Fruit fly (Drosophila melanogaster): ENCODE results near the gene CG42740.
A peak's percentile ranks its signal among the peaks of the same experiment; 100 is the strongest.

The CG42740 gene

dm6 chr3R:30427805-30428359 lies 5.1 kb upstream of the CG42740 start, which contains the start of gene CG2218 (continued):
- peak; percentile 53; the same call in 2 of the 4 replicates for TF ChIP-seq Dll (GFP tag; IDR thresholded peaks at IDR 0.05; ENCODE audit: partially characterized antibody)
- TF ChIP-seq chn (GFP tag; optimal IDR thresholded peaks at IDR 0.05) = peak; percentile 5
- no peak for TF ChIP-seq cato (GFP tag; optimal IDR thresholded peaks at IDR 0.05; ENCODE audit: borderline replicate concordance)
- no peak for TF ChIP-seq CG32767 (GFP tag; IDR thresholded peaks at IDR 0.05)
- no peak for TF ChIP-seq CG1233 (GFP tag; optimal IDR thresholded peaks at IDR 0.05)
- TF ChIP-seq Opbp (GFP tag; IDR thresholded peaks at IDR 0.05; ENCODE audit: partially characterized antibody) = peak; percentile 65; the same call in 2 of the 3 replicates
- TF ChIP-seq Deaf1 (tag; optimal IDR thresholded peaks at IDR 0.05) = no peak
- TF ChIP-seq exex (tag; optimal IDR thresholded peaks at IDR 0.05) = no peak
- TF ChIP-seq Max (GFP tag; optimal IDR thresholded peaks at IDR 0.05) = no peak
- TF ChIP-seq CG16813 (GFP tag; IDR thresholded peaks at IDR 0.05; ENCODE audit: partially characterized antibody) = peak; percentile 34; the same call in 2 of the 3 replicates
- no peak for TF ChIP-seq peb (GFP tag; IDR thresholded peaks at IDR 0.05)
- no peak for TF ChIP-seq CG12104 (GFP tag; optimal IDR thresholded peaks at IDR 0.05)
- TF ChIP-seq BEAF-32 (GFP tag; optimal IDR thresholded peaks at IDR 0.05) = peak; percentile 59
- no peak for TF ChIP-seq eve (GFP tag; optimal IDR thresholded peaks at IDR 0.05)
- no peak for TF ChIP-seq HLH3B (GFP tag; IDR thresholded peaks at IDR 0.05)
- no peak for TF ChIP-seq Camta (GFP tag; optimal IDR thresholded peaks at IDR 0.05)
- TF ChIP-seq CG6791 (GFP tag; IDR thresholded peaks at IDR 0.05; ENCODE audit: partially characterized antibody) = peak; percentile 53; the same call in 1 of the 3 replicates
- TF ChIP-seq Sox100B (GFP tag; optimal IDR thresholded peaks at IDR 0.05) = no peak
- TF ChIP-seq D (optimal IDR thresholded peaks at IDR 0.05) = peak; percentile 10
- TF ChIP-seq D (GFP tag; optimal IDR thresholded peaks at IDR 0.05) = no peak
- peak; percentile 31 for TF ChIP-seq nerfin-1 (tag; optimal IDR thresholded peaks at IDR 0.05)
- TF ChIP-seq Sin3A (optimal IDR thresholded peaks at IDR 0.05) = peak; percentile 46
- TF ChIP-seq chinmo (GFP tag; IDR thresholded peaks at IDR 0.05; ENCODE audit: partially characterized antibody) = peak; percentile 30; the same call in 1 of the 4 replicates
- TF ChIP-seq jumu (GFP tag; optimal IDR thresholded peaks at IDR 0.05) = peak; percentile 24
- TF ChIP-seq CTCF (GFP tag; optimal IDR thresholded peaks at IDR 0.05) = peak; percentile 54
- TF ChIP-seq h (optimal IDR thresholded peaks at IDR 0.05) = no peak
- TF ChIP-seq CG10274 (GFP tag; optimal IDR thresholded peaks at IDR 0.05) = no peak
- peak; percentile 21; the same call in 1 of the 2 replicates for TF ChIP-seq sna (GFP tag; IDR thresholded peaks at IDR 0.05; ENCODE audit: partially characterized antibody)
- no peak for TF ChIP-seq CG11456 (GFP tag; IDR thresholded peaks at IDR 0.05)
- TF ChIP-seq ara (GFP tag; IDR thresholded peaks at IDR 0.05) = no peak
- TF ChIP-seq Rfx (GFP tag; IDR thresholded peaks at IDR 0.05) = peak; percentile 44
- no peak for TF ChIP-seq Ets65A (GFP tag)
- TF ChIP-seq CG5180 (GFP tag; optimal IDR thresholded peaks at IDR 0.05) = no peak
- no peak for TF ChIP-seq ttk (GFP tag; IDR thresholded peaks at IDR 0.05)
- TF ChIP-seq knrl (GFP tag; IDR thresholded peaks at IDR 0.05; ENCODE audit: partially characterized antibody) = peak; percentile 45; the same call in 2 of the 3 replicates
- peak; percentile 71 for TF ChIP-seq Ets97D (GFP tag; optimal IDR thresholded peaks at IDR 0.05)
- no peak for TF ChIP-seq ci (GFP tag; IDR thresholded peaks at IDR 0.05)
- peak in 1 of 3 experiments; percentile 58 for TF ChIP-seq Stat92E (GFP tag; optimal IDR thresholded peaks at IDR 0.05)
- peak; percentile 93 for TF ChIP-seq MESR4 (GFP tag; optimal IDR thresholded peaks at IDR 0.05)
- TF ChIP-seq CG14014 (GFP tag; IDR thresholded peaks at IDR 0.05) = no peak
- no peak for TF ChIP-seq Drgx (GFP tag; IDR thresholded peaks at IDR 0.05)
- no peak for TF ChIP-seq nerfin-2 (GFP tag; IDR thresholded peaks at IDR 0.05; ENCODE audit: partially characterized antibody)
- TF ChIP-seq twi (tag; optimal IDR thresholded peaks at IDR 0.05) = no peak
- TF ChIP-seq Gsc (GFP tag; IDR thresholded peaks at IDR 0.05) = no peak
- TF ChIP-seq CG3995 (GFP tag; optimal IDR thresholded peaks at IDR 0.05) = peak; percentile 80
- no peak for TF ChIP-seq Ravus (GFP tag; IDR thresholded peaks at IDR 0.05)
- no peak for TF ChIP-seq gem (tag; optimal IDR thresholded peaks at IDR 0.05)
- TF ChIP-seq CG8765 (GFP tag; IDR thresholded peaks at IDR 0.05) = no peak
- TF ChIP-seq zfh1 (GFP tag; IDR thresholded peaks at IDR 0.05) = no peak
- TF ChIP-seq HmgZ (tag; optimal IDR thresholded peaks at IDR 0.05) = peak; percentile 78
- TF ChIP-seq hb (GFP tag; IDR thresholded peaks at IDR 0.05; ENCODE audit: partially characterized antibody) = no peak

Measured in whole organism, embryonic.